Worm (Caenorhabditis elegans): ENCODE measurements around the gene F49F1.12.

F49F1.12 gene

DNA sequence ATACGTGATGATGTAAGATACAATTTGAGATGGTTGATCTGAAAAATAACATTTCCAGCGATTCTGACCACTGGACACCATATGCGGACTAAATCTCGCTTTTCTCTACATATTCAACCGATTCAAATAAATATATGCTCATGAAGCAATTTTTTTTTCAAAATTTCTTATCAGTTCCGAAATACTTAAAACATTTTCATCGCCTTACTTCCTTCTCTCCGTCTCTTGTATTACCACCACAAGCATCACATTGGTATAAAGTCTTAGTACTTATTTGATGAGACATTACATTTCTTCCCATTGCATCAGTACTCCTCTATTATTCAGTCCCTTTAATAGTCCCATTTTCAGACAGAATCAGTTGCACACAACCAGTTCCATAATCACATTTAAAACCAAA lies 11.8 kb upstream of the F49F1.12 start, which contains the start of gene K08D10.14:
TSS of gene K08D10.14 (plus strand) at position 301 of the 400 bp plus-strand sequence.
- TF ChIP-seq nhr-27 (tag; optimal IDR thresholded peaks at IDR 0.05): no peak
- TF ChIP-seq nhr-80 (tag; optimal IDR thresholded peaks at IDR 0.05): peak; percentile 17

ce11 chrIV:4152143-4152542 lies 9.3 kb upstream of the F49F1.12 start, which contains the start of the genes K08D10.10 and R07C12.1:
Gene K08D10.10, plus strand, starts transcription at chrIV:4152235.
Gene R07C12.1, plus strand, starts transcription at chrIV:4152456.
- TF ChIP-seq lsy-27 (tag; optimal IDR thresholded peaks at IDR 0.05; ENCODE audit: borderline replicate concordance, insufficient read depth) (no peak), ceh-100 (GFP tag; IDR thresholded peaks at IDR 0.05) (no peak), nhr-80 (tag; optimal IDR thresholded peaks at IDR 0.05) (peak; percentile 42), tbx-9 (tag; optimal IDR thresholded peaks at IDR 0.05; ENCODE audit: borderline replicate concordance) (no peak)

DNA sequence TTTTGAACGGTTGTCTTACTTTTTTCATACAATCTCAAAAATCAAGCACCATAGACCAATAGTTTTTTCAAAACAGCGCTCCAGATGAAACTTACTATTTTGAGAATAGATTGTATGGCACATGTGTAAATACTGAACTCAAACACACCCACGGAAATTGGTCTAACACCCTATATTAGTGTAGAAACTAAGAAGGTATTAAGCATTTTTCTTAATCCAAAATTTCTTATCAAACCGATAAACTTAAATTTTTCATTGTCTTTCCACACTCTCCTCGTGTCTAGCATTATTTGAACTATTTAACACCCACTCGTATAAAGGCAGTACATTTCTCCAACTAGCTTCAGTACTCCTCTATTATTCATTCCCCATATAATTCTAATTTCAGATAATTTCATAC lies 7.3 kb upstream of the F49F1.12 start:
- no peak for TF ChIP-seq let-607 (tag; optimal IDR thresholded peaks at IDR 0.05)
- TF ChIP-seq athp-1 (tag; optimal IDR thresholded peaks at IDR 0.05): no peak
- no peak for TF ChIP-seq efl-1 (GFP tag; optimal IDR thresholded peaks at IDR 0.05)

ce11 chrIV:4147891-4148290 lies 5.0 kb upstream of the F49F1.12 start:
- TF ChIP-seq madf-10 (tag; optimal IDR thresholded peaks at IDR 0.05) (no peak), rcor-1 (GFP tag; IDR thresholded peaks at IDR 0.05) (no peak), mcd-1 (GFP tag; IDR thresholded peaks at IDR 0.05) (no peak), nhr-80 (tag; optimal IDR thresholded peaks at IDR 0.05) (peak; percentile 77), ccch-3 (GFP tag; optimal IDR thresholded peaks at IDR 0.05) (no peak)

ce11 chrIV:4144784-4145183 lies 1.9 kb upstream of the F49F1.12 start, which contains the start of gene R07C12.3:
Gene R07C12.3, plus strand, starts transcription at chrIV:4145084.
- TF ChIP-seq rpc-1 (optimal IDR thresholded peaks at IDR 0.05) (no peak), rpc-1 (tag; optimal IDR thresholded peaks at IDR 0.05) (no peak), hsf-1 (GFP tag; IDR thresholded peaks at IDR 0.05) (no peak), hrde-1 (tag; optimal IDR thresholded peaks at IDR 0.05; ENCODE audit: borderline replicate concordance) (no peak), lin-35 (GFP tag; optimal IDR thresholded peaks at IDR 0.05) (no peak), lir-1 (GFP tag; conservative IDR thresholded peaks at IDR 0.05) (no peak), lag-1 (GFP tag; IDR thresholded peaks at IDR 0.05) (no peak), akir-1 (GFP tag; optimal IDR thresholded peaks at IDR 0.05) (no peak), tlf-1 (GFP tag; optimal IDR thresholded peaks at IDR 0.05) (no peak), attf-3 (GFP tag; conservative IDR thresholded peaks at IDR 0.05) (no peak), B0019.2 (GFP tag; conservative IDR thresholded peaks at IDR 0.05) (no peak), ceh-40 (GFP tag; IDR thresholded peaks at IDR 0.05) (no peak), Y53G8AR.9 (GFP tag; conservative IDR thresholded peaks at IDR 0.05) (no peak)

DNA sequence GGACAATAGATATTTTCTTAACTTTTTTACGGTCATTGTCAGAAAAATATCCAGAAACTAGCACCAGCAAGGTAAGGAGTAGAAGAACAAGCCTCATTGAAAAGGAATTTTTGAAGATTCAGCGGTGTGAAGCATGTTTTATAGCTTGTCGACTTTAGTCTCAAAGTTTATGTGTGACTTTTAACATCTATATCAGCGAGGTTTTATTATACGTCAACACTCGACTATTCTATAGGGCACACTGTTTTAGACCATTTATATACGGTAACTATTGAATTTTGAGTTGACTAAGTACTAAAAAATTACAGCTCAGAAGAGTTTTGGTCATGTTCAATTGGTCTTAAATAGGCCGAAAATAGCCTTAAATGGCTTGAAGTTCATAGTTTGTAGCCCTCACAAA lies 1.6 kb downstream of the F49F1.12 start, which contains the start of gene F49F1.11:
TSS of gene F49F1.11 (minus strand) at position 101 of the 400 bp plus-strand sequence.
- no peak for TF ChIP-seq mxl-1 (tag; optimal IDR thresholded peaks at IDR 0.05)
- TF ChIP-seq ekl-4 (GFP tag; IDR thresholded peaks at IDR 0.05): no peak
- TF ChIP-seq egrh-3 (GFP tag; IDR thresholded peaks at IDR 0.05): no peak
- no peak for TF ChIP-seq attf-6 (GFP tag; IDR thresholded peaks at IDR 0.05)
- TF ChIP-seq bed-1 (GFP tag; IDR thresholded peaks at IDR 0.05): no peak
- TF ChIP-seq nfya-2 (GFP tag; IDR thresholded peaks at IDR 0.05): no peak
- TF ChIP-seq hlh-26 (GFP tag; conservative IDR thresholded peaks at IDR 0.05): no peak
- TF ChIP-seq ceh-100 (GFP tag; IDR thresholded peaks at IDR 0.05): no peak
- no peak for TF ChIP-seq somi-1 (GFP tag; optimal IDR thresholded peaks at IDR 0.05)
- no peak for TF ChIP-seq rec-8 (tag; optimal IDR thresholded peaks at IDR 0.05)
- no peak for TF ChIP-seq madf-10 (tag; optimal IDR thresholded peaks at IDR 0.05)
- TF ChIP-seq F10E7.11 (tag; optimal IDR thresholded peaks at IDR 0.05): no peak
- no peak for TF ChIP-seq snpc-4 (GFP tag; optimal IDR thresholded peaks at IDR 0.05)
- TF ChIP-seq snpc-4 (tag; optimal IDR thresholded peaks at IDR 0.05): no peak
- no peak for TF ChIP-seq F55B11.4 (tag; optimal IDR thresholded peaks at IDR 0.05; ENCODE audit: borderline replicate concordance, insufficient read depth)
- no peak for TF ChIP-seq rcor-1 (GFP tag; IDR thresholded peaks at IDR 0.05)
- no peak for TF ChIP-seq akir-1 (GFP tag; optimal IDR thresholded peaks at IDR 0.05)
- no peak for TF ChIP-seq lag-1 (GFP tag; IDR thresholded peaks at IDR 0.05)

Data from whole organism, young adult.